Fruit fly (Drosophila melanogaster): Measurements from ENCODE around the gene CG46025.

The CG46025 gene

dm6 chr2L:7813357-7813756 lies 59.4 kb downstream of the CG46025 start (continued):
- TF ChIP-seq Meics (GFP tag; optimal IDR thresholded peaks at IDR 0.05): peak; percentile 69
- peak; percentile 14 for TF ChIP-seq CG10274 (GFP tag; optimal IDR thresholded peaks at IDR 0.05)
- peak; percentile 2 for TF ChIP-seq CG4707 (GFP tag; optimal IDR thresholded peaks at IDR 0.05)
- TF ChIP-seq CG2875 (GFP tag; optimal IDR thresholded peaks at IDR 0.05): peak; percentile 35
- peak; percentile 72 for TF ChIP-seq Asciz (GFP tag; optimal IDR thresholded peaks at IDR 0.05)
- no peak for TF ChIP-seq C15 (GFP tag; IDR thresholded peaks at IDR 0.05)
- TF ChIP-seq CG4328 (GFP tag; optimal IDR thresholded peaks at IDR 0.05): peak; percentile 85
- no peak for TF ChIP-seq run (tag; optimal IDR thresholded peaks at IDR 0.05)
- peak; percentile 35 for TF ChIP-seq org-1 (GFP tag; optimal IDR thresholded peaks at IDR 0.05)
- no peak for TF ChIP-seq CG6175 (GFP tag; IDR thresholded peaks at IDR 0.05)
- TF ChIP-seq Oaz (GFP tag; IDR thresholded peaks at IDR 0.05): no peak
- TF ChIP-seq CG15601 (tag; optimal IDR thresholded peaks at IDR 0.05): peak; percentile 61
- no peak for TF ChIP-seq phol (tag; optimal IDR thresholded peaks at IDR 0.05)
- TF ChIP-seq ase (GFP tag; IDR thresholded peaks at IDR 0.05): no peak
- TF ChIP-seq CG18619 (GFP tag; optimal IDR thresholded peaks at IDR 0.05): peak; percentile 34
- TF ChIP-seq CG10209 (GFP tag; optimal IDR thresholded peaks at IDR 0.05): peak; percentile 37
- TF ChIP-seq MTF-1 (GFP tag; optimal IDR thresholded peaks at IDR 0.05; ENCODE audit: borderline replicate concordance): peak; percentile 77
- no peak for TF ChIP-seq kah (GFP tag; optimal IDR thresholded peaks at IDR 0.05)
- TF ChIP-seq Scr (GFP tag; IDR thresholded peaks at IDR 0.05; ENCODE audit: partially characterized antibody): no peak
- TF ChIP-seq CG10654 (GFP tag; optimal IDR thresholded peaks at IDR 0.05): peak; percentile 38
- no peak for TF ChIP-seq CG5953 (GFP tag; IDR thresholded peaks at IDR 0.05)
- peak; percentile 79 for TF ChIP-seq CG31365 (tag; optimal IDR thresholded peaks at IDR 0.05)
- peak; percentile 1 for TF ChIP-seq D19B (GFP tag; optimal IDR thresholded peaks at IDR 0.05)
- TF ChIP-seq tin (GFP tag; optimal IDR thresholded peaks at IDR 0.05): no peak
- TF ChIP-seq D19A (tag; optimal IDR thresholded peaks at IDR 0.05): peak; percentile 78
- TF ChIP-seq lab (GFP tag; optimal IDR thresholded peaks at IDR 0.05): peak; percentile 90
- TF ChIP-seq zf30C (GFP tag; optimal IDR thresholded peaks at IDR 0.05): no peak
- peak; percentile 46; the same call in 2 of the 3 replicates for TF ChIP-seq dysf (GFP tag; IDR thresholded peaks at IDR 0.05)
- peak; percentile 67 for TF ChIP-seq CG1792 (GFP tag; optimal IDR thresholded peaks at IDR 0.05)
- TF ChIP-seq vfl (GFP tag; optimal IDR thresholded peaks at IDR 0.05): no peak
- TF ChIP-seq Bdp1 (GFP tag; optimal IDR thresholded peaks at IDR 0.05): no peak
- TF ChIP-seq gcm (GFP tag; optimal IDR thresholded peaks at IDR 0.05): no peak
- TF ChIP-seq CG8359 (GFP tag; optimal IDR thresholded peaks at IDR 0.05; ENCODE audit: borderline replicate concordance): peak; percentile 42
- no peak for TF ChIP-seq CG31224 (GFP tag; IDR thresholded peaks at IDR 0.05)
- peak; percentile 44 for TF ChIP-seq fd3F (GFP tag; optimal IDR thresholded peaks at IDR 0.05)
- TF ChIP-seq CG3726 (GFP tag; IDR thresholded peaks at IDR 0.05): no peak; the same call in 2 of the 3 replicates
- TF ChIP-seq insv (GFP tag; optimal IDR thresholded peaks at IDR 0.05): peak in 1 of 2 experiments; percentile 23
- peak; percentile 53 for TF ChIP-seq cwo (GFP tag; optimal IDR thresholded peaks at IDR 0.05)
- peak; percentile 3 for TF ChIP-seq crc (GFP tag; optimal IDR thresholded peaks at IDR 0.05)
- 0 out of 3 replicates have a peak, but pooled peaks have one; percentile 30 for TF ChIP-seq CG11093 (GFP tag; IDR thresholded peaks at IDR 0.05)
- TF ChIP-seq CG33213 (GFP tag; optimal IDR thresholded peaks at IDR 0.05): peak; percentile 69
- no peak for TF ChIP-seq lilli (GFP tag; optimal IDR thresholded peaks at IDR 0.05)
- TF ChIP-seq CG14965 (GFP tag; optimal IDR thresholded peaks at IDR 0.05; ENCODE audit: borderline replicate concordance): no peak
- no peak for TF ChIP-seq pan (optimal IDR thresholded peaks at IDR 0.05)
- peak in 1 of 2 experiments; percentile 43 for TF ChIP-seq pan (GFP tag; optimal IDR thresholded peaks at IDR 0.05 in 1 of 2, IDR thresholded peaks at IDR 0.05 in 1 of 2)
- no peak for TF ChIP-seq Xbp1 (GFP tag; optimal IDR thresholded peaks at IDR 0.05)

Measured in whole organism, embryonic.